Fruit fly (Drosophila melanogaster): ENCODE measurements around the gene neo.

neo gene

DNA sequence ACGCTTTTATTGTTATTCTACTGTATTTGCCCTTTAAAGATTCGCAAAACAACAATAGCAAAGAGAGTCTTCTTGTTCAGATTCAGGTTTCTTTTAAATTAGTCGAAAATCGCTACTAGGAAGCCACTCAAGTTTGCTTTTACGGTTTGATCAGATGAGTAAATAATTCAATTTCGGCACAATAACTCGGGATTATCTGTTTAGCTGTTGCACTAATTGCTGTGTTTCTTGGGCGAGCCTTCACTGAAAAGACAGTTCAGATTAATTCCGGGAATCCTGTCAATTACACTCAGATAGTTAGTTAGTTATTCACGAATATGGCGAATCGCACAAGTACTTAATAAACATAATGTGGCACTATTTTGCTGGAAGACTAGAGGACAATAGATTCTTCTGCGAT lies 47.8 kb downstream of the neo start:
- peak; percentile 35 for TF ChIP-seq noc (tag; optimal IDR thresholded peaks at IDR 0.05)

DNA sequence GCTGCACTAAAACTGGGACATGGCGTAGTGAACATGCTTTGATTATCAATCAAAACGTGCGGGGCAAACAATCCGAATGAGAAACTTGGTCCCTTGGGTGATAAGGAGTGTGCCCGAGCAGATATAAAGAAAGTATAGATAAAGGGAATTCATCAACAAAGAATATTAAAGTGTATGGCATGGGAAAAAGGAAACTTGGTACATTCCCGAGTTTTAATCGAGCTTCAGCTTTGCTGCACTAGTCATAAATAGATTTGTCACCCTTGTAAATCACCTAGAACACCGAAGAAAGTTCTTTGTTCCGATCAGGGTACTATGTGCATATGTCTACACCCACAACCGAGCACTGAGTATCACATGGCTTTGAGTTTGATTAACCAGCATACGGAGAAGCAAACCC lies 48.5 kb downstream of the neo start:
- no peak for TF ChIP-seq noc (tag; optimal IDR thresholded peaks at IDR 0.05)

dm6 chr3R:29867895-29868294 lies 49.0 kb downstream of the neo start:
- no peak for TF ChIP-seq noc (tag; optimal IDR thresholded peaks at IDR 0.05)

- peak; percentile 26 for TF ChIP-seq noc (tag; optimal IDR thresholded peaks at IDR 0.05)
Measured at dm6 chr3R:29868676-29869349, 49.9 kb downstream of the neo start, which contains the start of gene Zip99C. Gene Zip99C, minus strand, starts transcription at chr3R:29868895.

DNA sequence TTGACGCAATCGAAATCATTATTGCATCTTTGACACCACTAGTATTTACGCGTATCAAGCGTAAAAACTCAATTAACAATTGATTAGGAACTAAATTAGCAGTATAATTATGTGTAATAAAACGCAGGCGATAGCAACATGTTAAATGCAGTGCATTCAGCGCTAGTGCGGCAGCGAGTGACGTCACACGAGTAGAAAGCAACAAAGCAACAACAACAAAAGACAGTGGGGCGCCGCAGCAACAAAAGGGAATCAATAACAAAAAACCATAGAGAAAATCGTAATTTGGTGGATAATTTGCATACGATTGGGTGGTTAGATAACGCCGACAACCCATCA lies 50.4 kb downstream of the neo start, which contains the start of gene CG34133:
Gene CG34133, plus strand, starts transcription at position 16 of the 339 bp plus-strand sequence.
- no peak for TF ChIP-seq noc (tag; optimal IDR thresholded peaks at IDR 0.05)
